Worm (Caenorhabditis elegans) whole organism, L4/young adult: ENCODE measurements around the gene acs-3.

Source experiments
- W03F9.2 ChIP-seq: fragments of 150-350 bp; optimal IDR thresholded peaks from 2 replicates; lab custom pipeline; 2014; ENCODE audit warnings: missing biosample characterization, missing genetic modification characterization
- him-1 ChIP-seq: sonication (generic microtip); optimal IDR thresholded peaks from 2 replicates; lab custom pipeline; 2016; ENCODE audit warnings: missing genotype, missing genetic modification reagents, missing genetic modification characterization, missing compliant biosample characterization

ce11 chrV:1991381-1991780 is 22.1 kb downstream of the acs-3 start:
- TF ChIP-seq him-1 (tag; lab: Kevin White, UChicago) (no peak), W03F9.2 (no peak)
